Worm (Caenorhabditis elegans): ENCODE data around the gene clip-1.

ce11 chrIII:9254988-9255387 is 13.9 kb downstream of the clip-1 start:
- no peak for TF ChIP-seq dpl-1 (GFP tag; optimal IDR thresholded peaks at IDR 0.05)
- TF ChIP-seq pha-4 (tag; optimal IDR thresholded peaks at IDR 0.05): no peak
- TF ChIP-seq F55B11.4 (tag; optimal IDR thresholded peaks at IDR 0.05; ENCODE audit: borderline replicate concordance, insufficient read depth): no peak
- no peak for TF ChIP-seq ceh-40 (GFP tag; IDR thresholded peaks at IDR 0.05)
- TF ChIP-seq ztf-26 (tag; optimal IDR thresholded peaks at IDR 0.05): no peak

Measured in whole organism, young adult.